Worm (Caenorhabditis elegans) whole organism, mixed stage, embryonic: ENCODE measurements around the gene F53H4.4.

Source experiments
- M03D4.4 ChIP-seq: sonication (generic microtip); optimal IDR thresholded peaks from 2 replicates; lab custom pipeline; 2017; ENCODE audit warnings: mild to moderate bottlenecking, missing genetic modification characterization, missing compliant biosample characterization
- bed-3 ChIP-seq: fragments of 200-800 bp; sonication (Bioruptor generic); optimal IDR thresholded peaks from 3 replicates; lab custom pipeline; 2018; ENCODE audit warnings: mild to moderate bottlenecking, missing genetic modification characterization, moderate library complexity, missing compliant biosample characterization
- blmp-1 ChIP-seq: fragments of 150-350 bp; optimal IDR thresholded peaks from 2 replicates; lab custom pipeline; 2014; ENCODE audit warnings: missing biosample characterization, missing genetic modification characterization
- ceh-39 ChIP-seq: fragments of 150-350 bp; optimal IDR thresholded peaks from 2 replicates; lab custom pipeline; 2014; ENCODE audit warnings: missing biosample characterization, missing genetic modification characterization
- ceh-83 ChIP-seq: fragments of 200-800 bp; sonication (Bioruptor generic); optimal IDR thresholded peaks from 2 replicates; lab custom pipeline; 2018; ENCODE audit warnings: mild to moderate bottlenecking, missing genetic modification characterization, missing compliant biosample characterization
- cnd-1 ChIP-seq: fragments of 200-800 bp; sonication (Bioruptor generic); optimal IDR thresholded peaks from 2 replicates; lab custom pipeline; 2018; ENCODE audit warnings: mild to moderate bottlenecking, missing genetic modification characterization, missing compliant biosample characterization
- drap-1 ChIP-seq: fragments of 200-800 bp; sonication (Bioruptor generic); optimal IDR thresholded peaks from 3 replicates; lab custom pipeline; 2018; ENCODE audit warnings: mild to moderate bottlenecking, missing genetic modification characterization, missing compliant biosample characterization
- elt-1 ChIP-seq: sonication (generic microtip); optimal IDR thresholded peaks from 2 replicates; lab custom pipeline; 2017; ENCODE audit warnings: missing genetic modification characterization, mild to moderate bottlenecking, missing compliant biosample characterization, antibody characterized with exemption, moderate library complexity, borderline replicate concordance; ENCODE audit not compliant: insufficient read depth
- elt-3 ChIP-seq: fragments of 150-350 bp; optimal IDR thresholded peaks from 2 replicates; lab custom pipeline; 2014; ENCODE audit warnings: missing biosample characterization, missing genetic modification characterization
- flh-1 ChIP-seq: fragments of 200-800 bp; sonication (Bioruptor generic); optimal IDR thresholded peaks from 2 replicates; lab custom pipeline; 2018; ENCODE audit warnings: mild to moderate bottlenecking, missing genetic modification characterization, moderate library complexity, missing compliant biosample characterization
- ham-2 ChIP-seq: fragments of 200-800 bp; sonication (Bioruptor generic); optimal IDR thresholded peaks from 2 replicates; lab custom pipeline; 2018; ENCODE audit warnings: mild to moderate bottlenecking, missing genetic modification characterization, missing compliant biosample characterization
- hlh-1 ChIP-seq: fragments of 150-350 bp; optimal IDR thresholded peaks from 2 replicates; lab custom pipeline; 2014; ENCODE audit warnings: missing biosample characterization, missing genetic modification reagents, missing genetic modification characterization
- lin-13 ChIP-seq: fragments of 150-350 bp; optimal IDR thresholded peaks from 2 replicates; lab custom pipeline; 2014; ENCODE audit warnings: missing biosample characterization, missing genetic modification characterization
- lin-32 ChIP-seq: fragments of 200-800 bp; sonication (Bioruptor generic); optimal IDR thresholded peaks from 2 replicates; lab custom pipeline; 2018; ENCODE audit warnings: mild to moderate bottlenecking, missing genetic modification characterization, missing compliant biosample characterization
- lsy-2 ChIP-seq: fragments of 150-350 bp; optimal IDR thresholded peaks from 2 replicates; lab custom pipeline; 2014; ENCODE audit warnings: missing biosample characterization, missing genetic modification characterization
- mab-5 ChIP-seq: fragments of 150-350 bp; optimal IDR thresholded peaks from 2 replicates; lab custom pipeline; 2014; ENCODE audit warnings: missing biosample characterization, missing genetic modification characterization
- mep-1 ChIP-seq: fragments of 150-350 bp; optimal IDR thresholded peaks from 2 replicates; lab custom pipeline; 2017; ENCODE audit warnings: missing biosample characterization, missing genetic modification reagents, missing genetic modification characterization, inconsistent platforms
- mls-2 ChIP-seq: sonication (generic microtip); optimal IDR thresholded peaks from 2 replicates; lab custom pipeline; 2016; ENCODE audit warnings: mild to moderate bottlenecking, missing genetic modification characterization, moderate library complexity, missing compliant biosample characterization
- nhr-12 ChIP-seq: fragments of 150-350 bp; optimal IDR thresholded peaks from 2 replicates; lab custom pipeline; 2014; ENCODE audit warnings: missing biosample characterization, missing genetic modification characterization
- nhr-2 ChIP-seq: fragments of 150-350 bp; optimal IDR thresholded peaks from 2 replicates; lab custom pipeline; 2014; ENCODE audit warnings: missing biosample characterization, missing genetic modification characterization
- nhr-237 ChIP-seq: fragments of 150-350 bp; optimal IDR thresholded peaks from 2 replicates; lab custom pipeline; 2014; ENCODE audit warnings: missing biosample characterization, missing genetic modification characterization
- nhr-28 ChIP-seq: fragments of 150-350 bp; optimal IDR thresholded peaks from 2 replicates; lab custom pipeline; 2014; ENCODE audit warnings: missing biosample characterization, missing genetic modification characterization
- nhr-76 ChIP-seq: sonication (generic microtip); optimal IDR thresholded peaks from 2 replicates; lab custom pipeline; 2017; ENCODE audit warnings: missing biosample characterization, missing genetic modification characterization
- pha-4 ChIP-seq: fragments of 150-350 bp; optimal IDR thresholded peaks from 2 replicates; lab custom pipeline; 2018; ENCODE audit warnings: missing biosample characterization, missing genetic modification reagents, missing genetic modification characterization
- sem-2 ChIP-seq: fragments of 200-800 bp; sonication (Bioruptor generic); optimal IDR thresholded peaks from 2 replicates; lab custom pipeline; 2018; ENCODE audit warnings: mild to moderate bottlenecking, missing genetic modification characterization, missing compliant biosample characterization
- sptf-1 ChIP-seq: sonication (generic microtip); optimal IDR thresholded peaks from 2 replicates; lab custom pipeline; 2017; ENCODE audit warnings: mild to moderate bottlenecking, missing genetic modification characterization, moderate library complexity, missing compliant biosample characterization
- tbx-8 ChIP-seq: fragments of 200-800 bp; sonication (Bioruptor generic); optimal IDR thresholded peaks from 2 replicates; lab custom pipeline; 2018; ENCODE audit warnings: mild to moderate bottlenecking, missing genetic modification characterization, moderate library complexity, missing compliant biosample characterization
- unc-120 ChIP-seq: sonication (generic microtip); optimal IDR thresholded peaks from 2 replicates; lab custom pipeline; 2017; ENCODE audit warnings: missing genetic modification characterization, missing compliant biosample characterization; ENCODE audit not compliant: poor library complexity, severe bottlenecking
- unc-39 ChIP-seq: fragments of 150-350 bp; optimal IDR thresholded peaks from 2 replicates; lab custom pipeline; 2014; ENCODE audit warnings: missing biosample characterization, missing genetic modification characterization
- unc-62 ChIP-seq: fragments of 150-350 bp; optimal IDR thresholded peaks from 2 replicates; lab custom pipeline; 2014; ENCODE audit warnings: missing biosample characterization, missing genetic modification reagents, missing genetic modification characterization
- zip-8 ChIP-seq: fragments of 150-350 bp; optimal IDR thresholded peaks from 2 replicates; lab custom pipeline; 2014; ENCODE audit warnings: missing biosample characterization, missing genetic modification characterization
- ztf-11 ChIP-seq: fragments of 150-350 bp; optimal IDR thresholded peaks from 2 replicates; lab custom pipeline; 2014; ENCODE audit warnings: missing biosample characterization, missing genetic modification characterization

Gene F53H4.4

ce11 chrX:15842492-15842891 is 23.7 kb upstream of the F53H4.4 start:
- TF ChIP-seq drap-1 (GFP tag; lab: Kevin White, UChicago) (no peak), elt-3 (tag; lab: Kevin White, UChicago) (no peak), unc-39 (tag; lab: Kevin White, UChicago) (no peak), nhr-12 (tag; lab: Kevin White, UChicago) (no peak), nhr-28 (tag; lab: Kevin White, UChicago) (no peak), pha-4 (tag; lab: Kevin White, UChicago) (no peak), lin-32 (GFP tag; lab: Kevin White, UChicago) (no peak), ceh-83 (GFP tag; lab: Kevin White, UChicago) (no peak), tbx-8 (GFP tag; lab: Kevin White, UChicago) (no peak), mab-5 (no peak), nhr-76 (tag; lab: Kevin White, UChicago) (no peak), ceh-39 (tag; lab: Kevin White, UChicago) (no peak), M03D4.4 (no peak), sptf-1 (no peak), flh-1 (no peak), sem-2 (no peak), ztf-11 (no peak)
- TF ChIP-seq, all 35 proteins: peak for 0

- no peak for TF ChIP-seq ztf-11
- no peak for TF ChIP-seq blmp-1
- TF ChIP-seq mls-2 (tag; lab: Kevin White, UChicago), result no peak
- no peak for TF ChIP-seq ceh-83 (GFP tag; lab: Kevin White, UChicago)
- no peak for TF ChIP-seq lsy-2 (tag; lab: Kevin White, UChicago)
- no peak for TF ChIP-seq mep-1
- no peak for TF ChIP-seq bed-3 (GFP tag; lab: Kevin White, UChicago)
- no peak for TF ChIP-seq unc-39 (tag; lab: Kevin White, UChicago)
- TF ChIP-seq unc-62 (GFP tag; lab: Kevin White, UChicago), result no peak
- no peak for TF ChIP-seq nhr-237 (tag; lab: Kevin White, UChicago)
Measured at ce11 chrX:15844330-15844729, 21.9 kb upstream of the F53H4.4 start.

ce11 chrX:15846552-15846951 is 19.6 kb upstream of the F53H4.4 start:
- TF ChIP-seq ceh-83 (GFP tag; lab: Kevin White, UChicago) (no peak), elt-1 (tag; lab: Kevin White, UChicago) (no peak), elt-3 (tag; lab: Kevin White, UChicago) (no peak), hlh-1 (tag; lab: Kevin White, UChicago) (no peak), zip-8 (tag; lab: Kevin White, UChicago) (no peak), mep-1 (no peak), mab-5 (no peak)

ce11 chrX:15847543-15848087 is 18.6 kb upstream of the F53H4.4 start, which contains the start of gene F59F4.3:
F59F4.3 (minus strand) TSS chrX:15847593.
- TF ChIP-seq pha-4 (tag; lab: Kevin White, UChicago) (no peak), lin-13 (tag; lab: Kevin White, UChicago) (no peak), nhr-28 (tag; lab: Kevin White, UChicago) (no peak), ztf-11 (no peak), nhr-12 (tag; lab: Kevin White, UChicago) (no peak), mls-2 (tag; lab: Kevin White, UChicago) (no peak), elt-3 (tag; lab: Kevin White, UChicago) (no peak), ceh-83 (GFP tag; lab: Kevin White, UChicago) (no peak), cnd-1 (tag; lab: Kevin White, UChicago) (no peak), tbx-8 (GFP tag; lab: Kevin White, UChicago) (no peak), ham-2 (GFP tag; lab: Kevin White, UChicago) (no peak), unc-120 (tag; lab: Kevin White, UChicago) (no peak), nhr-237 (tag; lab: Kevin White, UChicago) (no peak), elt-1 (tag; lab: Kevin White, UChicago) (no peak), sem-2 (no peak), nhr-2 (tag; lab: Kevin White, UChicago) (no peak), sptf-1 (no peak), unc-62 (GFP tag; lab: Kevin White, UChicago) (no peak), blmp-1 (no peak)
